Worm (Caenorhabditis elegans) whole organism, dauer: ENCODE data around the gene srt-23.

ENCODE experiments used
- unc-62 ChIP-seq: sonication (generic microtip); optimal IDR thresholded peaks from 2 replicates; lab custom pipeline; 2017; ENCODE audit warnings: missing biosample characterization, missing genetic modification reagents, missing genetic modification characterization

Gene srt-23

ce11 chrIV:805693-806092 lies 49.2 kb downstream of the srt-23 start:
- TF ChIP-seq unc-62 (GFP tag; lab: Kevin White, UChicago): no peak

ce11 chrIV:807027-807516 lies 50.6 kb downstream of the srt-23 start, which contains the start of gene Y55F3BL.6:
Gene Y55F3BL.6, minus strand, starts transcription at chrIV:807077.
- no peak for TF ChIP-seq unc-62 (GFP tag; lab: Kevin White, UChicago)
